Worm (Caenorhabditis elegans): ENCODE results near the gene ZC412.3.
A peak's percentile ranks its signal among the peaks of the same experiment; 100 is the strongest.

The ZC412.3 gene

DNA sequence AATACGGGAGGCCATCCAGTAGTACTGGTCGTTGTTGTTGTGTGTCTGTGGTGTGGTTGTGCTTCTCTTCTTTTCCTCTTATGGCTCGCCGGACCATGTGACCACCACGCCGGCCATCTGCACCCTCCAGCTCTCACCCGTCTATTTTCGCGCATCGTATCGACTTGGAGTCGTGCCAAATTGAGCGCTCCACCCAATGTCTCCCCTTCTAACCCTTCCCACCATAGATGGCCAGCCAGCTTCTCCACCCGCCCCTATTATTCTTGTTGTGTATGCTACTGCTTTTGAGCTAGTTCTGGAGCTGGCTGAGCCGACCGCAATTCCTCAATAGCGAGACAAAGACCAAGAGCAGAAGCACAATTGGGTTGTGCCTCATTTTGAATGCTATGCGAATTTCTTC, 38.1 kb downstream of the ZC412.3 start (continued):
- TF ChIP-seq chd-7 (tag; optimal IDR thresholded peaks at IDR 0.05) (peak; percentile 10), zfh-2 (GFP tag; conservative IDR thresholded peaks at IDR 0.05) (peak; percentile 83), K11D2.4 (GFP tag; IDR thresholded peaks at IDR 0.05) (0 out of 2 replicates have a peak, but pooled peaks have one; percentile 26), rpc-1 (optimal IDR thresholded peaks at IDR 0.05) (no peak), rpc-1 (tag; optimal IDR thresholded peaks at IDR 0.05) (no peak), C17E4.6 (GFP tag; IDR thresholded peaks at IDR 0.05) (no peak), aptf-3 (GFP tag; IDR thresholded peaks at IDR 0.05) (no peak), B0336.3 (GFP tag; IDR thresholded peaks at IDR 0.05) (no peak), repo-1 (tag; optimal IDR thresholded peaks at IDR 0.05) (no peak), tbp1 (GFP tag; optimal IDR thresholded peaks at IDR 0.05) (no peak), F22D6.2 (tag; optimal IDR thresholded peaks at IDR 0.05) (no peak), snpc-1.3 (tag; optimal IDR thresholded peaks at IDR 0.05; ENCODE audit: insufficient read depth) (no peak), hmg-1.2 (GFP tag; IDR thresholded peaks at IDR 0.05) (peak; percentile 30; the same call in 1 of the 2 replicates), aptf-2 (GFP tag; conservative IDR thresholded peaks at IDR 0.05) (no peak), tbx-9 (tag; optimal IDR thresholded peaks at IDR 0.05; ENCODE audit: borderline replicate concordance) (peak; percentile 5)

DNA sequence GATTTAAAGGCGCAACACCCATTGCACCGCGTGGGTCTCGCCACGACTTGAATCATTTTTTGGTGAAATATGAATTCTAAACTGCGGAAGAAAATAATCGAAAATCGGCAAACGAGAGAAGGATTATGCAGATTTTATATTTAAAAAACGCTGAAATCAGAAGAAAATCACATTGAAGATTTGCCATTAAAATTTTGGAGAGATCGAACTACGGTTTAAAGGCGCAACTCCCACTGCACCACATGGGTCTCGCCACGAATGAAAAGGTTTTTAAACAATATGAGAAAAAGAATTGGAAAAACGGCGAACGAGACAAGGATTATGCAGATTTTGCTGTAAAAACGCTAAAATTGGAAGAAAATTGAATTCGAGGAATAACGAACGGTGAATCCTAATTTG, 38.6 kb downstream of the ZC412.3 start:
- TF ChIP-seq ceh-58 (GFP tag; IDR thresholded peaks at IDR 0.05) (no peak), mxl-1 (tag; optimal IDR thresholded peaks at IDR 0.05) (no peak), F37B4.10 (GFP tag; IDR thresholded peaks at IDR 0.05) (no peak), snpc-1.3 (tag; optimal IDR thresholded peaks at IDR 0.05; ENCODE audit: insufficient read depth) (no peak), lin-54 (GFP tag; optimal IDR thresholded peaks at IDR 0.05) (peak; percentile 34), xnd-1 (tag; optimal IDR thresholded peaks at IDR 0.05) (peak; percentile 37), ztf-26 (tag; optimal IDR thresholded peaks at IDR 0.05) (no peak), sea-2 (GFP tag; IDR thresholded peaks at IDR 0.05) (no peak), let-526 (GFP tag; IDR thresholded peaks at IDR 0.05) (no peak), dpff-1 (tag; optimal IDR thresholded peaks at IDR 0.05) (no peak), efl-1 (GFP tag; optimal IDR thresholded peaks at IDR 0.05) (peak; percentile 7), unc-130 (GFP tag; optimal IDR thresholded peaks at IDR 0.05) (peak; percentile 55), mes-4 (tag; optimal IDR thresholded peaks at IDR 0.05) (no peak), mcd-1 (GFP tag; IDR thresholded peaks at IDR 0.05) (peak; percentile 20; the same call in 1 of the 2 replicates), madf-6 (GFP tag; IDR thresholded peaks at IDR 0.05) (peak; percentile 72; the same call in 1 of the 2 replicates), tlf-1 (GFP tag; optimal IDR thresholded peaks at IDR 0.05) (peak; percentile 45), egl-44 (GFP tag; IDR thresholded peaks at IDR 0.05) (no peak), F49E8.2 (tag; optimal IDR thresholded peaks at IDR 0.05; ENCODE audit: insufficient read depth) (peak; percentile 78), dox-1 (GFP tag; IDR thresholded peaks at IDR 0.05) (peak; percentile 31; the same call in 1 of the 2 replicates), snpc-4 (GFP tag; optimal IDR thresholded peaks at IDR 0.05) (no peak), snpc-4 (tag; optimal IDR thresholded peaks at IDR 0.05) (peak in 2 of 4 experiments; percentile 26 to 29), madf-8 (GFP tag; conservative IDR thresholded peaks at IDR 0.05) (peak; percentile 50; the same call in 1 of the 2 replicates), tbp1 (GFP tag; optimal IDR thresholded peaks at IDR 0.05) (peak; percentile 40), Y53F4B.3 (GFP tag; IDR thresholded peaks at IDR 0.05) (no peak), ceh-91 (GFP tag; IDR thresholded peaks at IDR 0.05) (0 out of 2 replicates have a peak, but pooled peaks have one; percentile 22), dpl-1 (GFP tag; optimal IDR thresholded peaks at IDR 0.05) (peak; percentile 32), pha-4 (tag; optimal IDR thresholded peaks at IDR 0.05) (no peak), ceh-79 (tag; optimal IDR thresholded peaks at IDR 0.05) (no peak), F33H1.4 (GFP tag; IDR thresholded peaks at IDR 0.05) (peak; percentile 85), sdz-38 (tag; optimal IDR thresholded peaks at IDR 0.05) (no peak), B0336.3 (GFP tag; IDR thresholded peaks at IDR 0.05) (peak; percentile 31; the same call in 1 of the 2 replicates), snpc-3.4 (tag; optimal IDR thresholded peaks at IDR 0.05) (peak; percentile 61), Y53G8AR.9 (GFP tag; conservative IDR thresholded peaks at IDR 0.05) (no peak; the same call in 1 of the 2 replicates), lsl-1 (GFP tag; optimal IDR thresholded peaks at IDR 0.05) (peak; percentile 88)
